Worm (Caenorhabditis elegans) whole organism, midembryonic: ENCODE data around the gene cut-6.
A peak's percentile ranks its signal among the peaks of the same experiment; 100 is the strongest.

Source experiments
- T22C8.4 ChIP-seq: fragments of 200-800 bp; sonication (Bioruptor generic); IDR thresholded peaks from 2 replicates; pipeline ENCODE4 v1.3.6; 2022; ENCODE audit warnings: missing genetic modification characterization, missing compliant biosample characterization
- cog-1 ChIP-seq: sonication (generic microtip); optimal IDR thresholded peaks from 2 replicates; lab custom pipeline; 2016; ENCODE audit warnings: missing genetic modification characterization, missing compliant biosample characterization
- flt-1 ChIP-seq: fragments of 200-800 bp; sonication (Bioruptor generic); IDR thresholded peaks from 2 replicates; pipeline ENCODE4 v1.3.6; 2022; ENCODE audit warnings: missing genetic modification characterization, missing compliant biosample characterization
- klf-2 ChIP-seq: fragments of 200-800 bp; sonication (Bioruptor generic); conservative IDR thresholded peaks from 2 replicates; pipeline ENCODE4 v1.3.6; 2022; ENCODE audit warnings: missing genetic modification reagents, missing genetic modification characterization, missing compliant biosample characterization
- med-1 ChIP-seq: sonication (generic microtip); optimal IDR thresholded peaks from 2 replicates; lab custom pipeline; 2017; ENCODE audit warnings: missing genetic modification characterization, mild to moderate bottlenecking, missing compliant biosample characterization, antibody characterized with exemption, missing genetic modification reagents; ENCODE audit not compliant: insufficient read depth
- ref-1 ChIP-seq: fragments of 200-800 bp; sonication (Bioruptor generic); conservative IDR thresholded peaks from 2 replicates; pipeline ENCODE4 v1.3.6; 2022; ENCODE audit warnings: missing genetic modification reagents, missing genetic modification characterization, missing compliant biosample characterization
- tab-1 ChIP-seq: fragments of 200-800 bp; sonication (Bioruptor generic); IDR thresholded peaks from 2 replicates; pipeline ENCODE4 v1.3.6; 2022; ENCODE audit warnings: missing genetic modification characterization, missing compliant biosample characterization
- ztf-23 ChIP-seq: fragments of 200-800 bp; sonication (Bioruptor generic); IDR thresholded peaks from 2 replicates; pipeline ENCODE4 v1.3.6; 2022; ENCODE audit warnings: missing genetic modification reagents, missing genetic modification characterization, missing compliant biosample characterization
- ztf-29 ChIP-seq: fragments of 200-800 bp; sonication (Bioruptor generic); IDR thresholded peaks from 2 replicates; pipeline ENCODE4 v1.3.6; 2022; ENCODE audit warnings: missing genetic modification reagents, missing genetic modification characterization, missing compliant biosample characterization

Gene cut-6

ce11 chrIII:10881996-10882395 lies 29.3 kb upstream of the cut-6 start:
- no peak for TF ChIP-seq T22C8.4 (GFP tag; lab: Robert Waterston, UW)
- no peak for TF ChIP-seq ref-1
- no peak for TF ChIP-seq ztf-23
- no peak for TF ChIP-seq flt-1 (GFP tag; lab: Robert Waterston, UW)
- no peak for TF ChIP-seq cog-1
- no peak for TF ChIP-seq tab-1 (GFP tag; lab: Robert Waterston, UW)
- TF ChIP-seq klf-2: no peak
- no peak for TF ChIP-seq med-1 (GFP tag; lab: Kevin White, UChicago)
- TF ChIP-seq ztf-29 (GFP tag; lab: Robert Waterston, UW): no peak

- no peak for TF ChIP-seq med-1 (GFP tag; lab: Kevin White, UChicago)
- TF ChIP-seq ref-1: no peak
- no peak for TF ChIP-seq klf-2
- no peak for TF ChIP-seq tab-1 (GFP tag; lab: Robert Waterston, UW)
- no peak for TF ChIP-seq flt-1 (GFP tag; lab: Robert Waterston, UW)
- TF ChIP-seq ztf-29 (GFP tag; lab: Robert Waterston, UW): no peak
- TF ChIP-seq T22C8.4 (GFP tag; lab: Robert Waterston, UW): no peak
- TF ChIP-seq ztf-23: no peak
- TF ChIP-seq cog-1: no peak
These were observed 22.4 kb upstream of the cut-6 start for ce11 chrIII:10888824-10889223.

- TF ChIP-seq klf-2 (no peak), med-1 (GFP tag; lab: Kevin White, UChicago) (no peak), ztf-29 (GFP tag; lab: Robert Waterston, UW) (no peak)
These were observed 17.0 kb upstream of the cut-6 start, which contains the start of gene fbxb-87 for ce11 chrIII:10894220-10894619. Gene fbxb-87, plus strand, starts transcription at chrIII:10894520.

ce11 chrIII:10895817-10896413 lies 15.3 kb upstream of the cut-6 start, which contains the start of gene com-1:
Gene com-1, plus strand, starts transcription at chrIII:10896363.
- no peak for TF ChIP-seq flt-1 (GFP tag; lab: Robert Waterston, UW)
- no peak for TF ChIP-seq cog-1
- TF ChIP-seq T22C8.4 (GFP tag; lab: Robert Waterston, UW): no peak
- no peak for TF ChIP-seq klf-2

ce11 chrIII:10902341-10902740 lies 8.9 kb upstream of the cut-6 start, which contains the start of gene unc-119:
Gene unc-119, plus strand, starts transcription at chrIII:10902641.
- no peak for TF ChIP-seq klf-2
- no peak for TF ChIP-seq tab-1 (GFP tag; lab: Robert Waterston, UW)
- TF ChIP-seq cog-1: no peak
- no peak for TF ChIP-seq med-1 (GFP tag; lab: Kevin White, UChicago)
- no peak for TF ChIP-seq T22C8.4 (GFP tag; lab: Robert Waterston, UW)
- TF ChIP-seq flt-1 (GFP tag; lab: Robert Waterston, UW): no peak
- TF ChIP-seq ref-1: no peak

- TF ChIP-seq cog-1 (no peak), T22C8.4 (GFP tag; lab: Robert Waterston, UW) (no peak), med-1 (GFP tag; lab: Kevin White, UChicago) (no peak), tab-1 (GFP tag; lab: Robert Waterston, UW) (no peak), flt-1 (GFP tag; lab: Robert Waterston, UW) (no peak), ztf-29 (GFP tag; lab: Robert Waterston, UW) (no peak), ref-1 (no peak)
These were observed 8.2 kb upstream of the cut-6 start for ce11 chrIII:10903009-10903609.

ce11 chrIII:10904320-10904961 lies 6.8 kb upstream of the cut-6 start:
- TF ChIP-seq T22C8.4 (GFP tag; lab: Robert Waterston, UW) (no peak), klf-2 (no peak), ztf-23 (no peak), cog-1 (no peak), flt-1 (GFP tag; lab: Robert Waterston, UW) (no peak), ztf-29 (GFP tag; lab: Robert Waterston, UW) (no peak)

- 0 out of 2 replicates have a peak, but pooled peaks have one; percentile 11 for TF ChIP-seq ztf-23
- TF ChIP-seq klf-2: no peak
- TF ChIP-seq ref-1: no peak
- TF ChIP-seq tab-1 (GFP tag; lab: Robert Waterston, UW): no peak
- no peak for TF ChIP-seq med-1 (GFP tag; lab: Kevin White, UChicago)
These were observed 6.1 kb upstream of the cut-6 start for ce11 chrIII:10905112-10905511.

- no peak for TF ChIP-seq ztf-29 (GFP tag; lab: Robert Waterston, UW)
- no peak for TF ChIP-seq tab-1 (GFP tag; lab: Robert Waterston, UW)
- no peak for TF ChIP-seq klf-2
- TF ChIP-seq med-1 (GFP tag; lab: Kevin White, UChicago): no peak
- TF ChIP-seq ztf-23: no peak
- TF ChIP-seq ref-1: no peak
- no peak for TF ChIP-seq cog-1
- TF ChIP-seq T22C8.4 (GFP tag; lab: Robert Waterston, UW): no peak
- no peak for TF ChIP-seq flt-1 (GFP tag; lab: Robert Waterston, UW)
These were observed 4.9 kb upstream of the cut-6 start for ce11 chrIII:10906325-10906724.

- TF ChIP-seq ztf-29 (GFP tag; lab: Robert Waterston, UW): no peak
- no peak for TF ChIP-seq ztf-23
- no peak for TF ChIP-seq cog-1
- no peak for TF ChIP-seq ref-1
- TF ChIP-seq flt-1 (GFP tag; lab: Robert Waterston, UW): no peak
- no peak for TF ChIP-seq klf-2
- no peak for TF ChIP-seq med-1 (GFP tag; lab: Kevin White, UChicago)
These were observed 3.5 kb upstream of the cut-6 start for ce11 chrIII:10907678-10908217.
